Fruit fly (Drosophila melanogaster) whole organism, wandering third instar larva: ENCODE results near the gene orb.

Experiments
- CG9705 ChIP-seq: fragments of 200-800 bp; sonication (Bioruptor generic); optimal IDR thresholded peaks from 2 replicates; lab custom pipeline; 2018; ENCODE audit warnings: missing biosample characterization, mild to moderate bottlenecking, missing genetic modification characterization
- Hr78 ChIP-seq: fragments of >200 bp; optimal IDR thresholded peaks from 2 replicates; lab custom pipeline; 2017; ENCODE audit warnings: missing biosample characterization, missing genetic modification characterization
- Jra ChIP-seq: sonication (Bioruptor generic); optimal IDR thresholded peaks from 2 replicates; lab custom pipeline; 2016; ENCODE audit warnings: missing biosample characterization, missing genetic modification characterization
- Mio ChIP-seq: sonication (Bioruptor generic); optimal IDR thresholded peaks from 2 replicates; lab custom pipeline; 2016; ENCODE audit warnings: missing biosample characterization, missing genetic modification characterization
- Myc ChIP-seq: fragments of >200 bp; optimal IDR thresholded peaks from 2 replicates; lab custom pipeline; 2017
- dl ChIP-seq, 2 experiments: fragments of 175-275, 200-275 bp in 1 of 2; fragments of 200-275 bp in 1 of 2; sonication (Bioruptor generic); optimal IDR thresholded peaks; lab custom pipeline; 2018; ENCODE audit warnings: mild to moderate bottlenecking in 2 of 2, missing biosample characterization in 2 of 2, missing genetic modification characterization in 2 of 2, moderate library complexity in 2 of 2; ENCODE audit not compliant: partially characterized antibody in 2 of 2, insufficient read depth in 1 of 2
- dmrt93B ChIP-seq: fragments of 200-800 bp; sonication (Bioruptor generic); optimal IDR thresholded peaks from 2 replicates; lab custom pipeline; 2018; ENCODE audit warnings: missing biosample characterization, mild to moderate bottlenecking, missing genetic modification characterization
- foxo ChIP-seq, 2 experiments: fragments of 200-800 bp; sonication (Bioruptor generic); optimal IDR thresholded peaks; 2 replicates in 1 of 2; 3 replicates in 1 of 2; lab custom pipeline; 2016 to 2017; ENCODE audit warnings: missing biosample characterization in 2 of 2, missing genetic modification characterization in 2 of 2
- psq ChIP-seq: fragments of 200-800 bp; sonication (Bioruptor generic); optimal IDR thresholded peaks from 3 replicates; lab custom pipeline; 2017; ENCODE audit warnings: missing biosample characterization, mild to moderate bottlenecking, missing genetic modification characterization, moderate library complexity
- woc ChIP-seq: sonication (Bioruptor generic); optimal IDR thresholded peaks from 2 replicates; lab custom pipeline; 2016; ENCODE audit warnings: missing biosample characterization, mild to moderate bottlenecking, missing genetic modification characterization

dm6 chr3R:23217142-23217771 is 63.4 kb downstream of the orb start:
- TF ChIP-seq Myc (lab: Kevin White, UChicago) (no peak), psq (GFP tag; lab: Kevin White, UChicago) (no peak), CG9705 (GFP tag; lab: Kevin White, UChicago) (no peak), foxo (GFP tag; optimal IDR thresholded peaks at IDR 0.05; lab: Kevin White, UChicago) (no peak), woc (GFP tag; lab: Kevin White, UChicago) (no peak), Jra (GFP tag; lab: Kevin White, UChicago) (no peak), dl (GFP tag; optimal IDR thresholded peaks at IDR 0.05; lab: Kevin White, UChicago; ENCODE audit: insufficient read depth in 1 of 2, partially characterized antibody in 2 of 2) (no peak), Mio (GFP tag; lab: Kevin White, UChicago) (no peak), dmrt93B (GFP tag; lab: Kevin White, UChicago) (no peak), Hr78 (GFP tag; lab: Kevin White, UChicago) (no peak)
